Fruit fly (Drosophila melanogaster): ENCODE measurements around the gene CG10681.
A peak's percentile ranks its signal among the peaks of the same experiment; 100 is the strongest.

CG10681 gene

dm6 chr3L:12456916-12457662 lies 44.2 kb upstream of the CG10681 start (continued):
- peak; percentile 74 for TF ChIP-seq twi (tag; optimal IDR thresholded peaks at IDR 0.05)
- no peak for TF ChIP-seq Dfd (GFP tag; optimal IDR thresholded peaks at IDR 0.05)
- peak; percentile 82 for TF ChIP-seq CG17359 (tag; optimal IDR thresholded peaks at IDR 0.05)
- no peak for TF ChIP-seq mirr (GFP tag; optimal IDR thresholded peaks at IDR 0.05)
- no peak for TF ChIP-seq Lpt (GFP tag; optimal IDR thresholded peaks at IDR 0.05)
- TF ChIP-seq CG1647 (GFP tag; optimal IDR thresholded peaks at IDR 0.05) = no peak
- no peak for TF ChIP-seq HLH4C (GFP tag; IDR thresholded peaks at IDR 0.05; ENCODE audit: partially characterized antibody)
- TF ChIP-seq HLH54F (GFP tag; optimal IDR thresholded peaks at IDR 0.05) = no peak
- TF ChIP-seq CG1792 (GFP tag; optimal IDR thresholded peaks at IDR 0.05) = no peak
- TF ChIP-seq eve (GFP tag; optimal IDR thresholded peaks at IDR 0.05) = peak in 1 of 2 experiments; percentile 82
- no peak for TF ChIP-seq Drgx (GFP tag; IDR thresholded peaks at IDR 0.05)
- peak; percentile 21 for TF ChIP-seq disco-r (GFP tag; optimal IDR thresholded peaks at IDR 0.05)
- TF ChIP-seq HLHmδ (GFP tag; optimal IDR thresholded peaks at IDR 0.05) = no peak
- peak; percentile 73 for TF ChIP-seq dysf (GFP tag; IDR thresholded peaks at IDR 0.05)
- peak; percentile 52 to 69 for TF ChIP-seq dpn (GFP tag; optimal IDR thresholded peaks at IDR 0.05)
- no peak for TF ChIP-seq CG8089 (GFP tag; optimal IDR thresholded peaks at IDR 0.05)
- TF ChIP-seq CG13296 (GFP tag; optimal IDR thresholded peaks at IDR 0.05) = peak; percentile 49
- no peak for TF ChIP-seq CG31365 (tag; optimal IDR thresholded peaks at IDR 0.05)
- TF ChIP-seq MESR4 (GFP tag; optimal IDR thresholded peaks at IDR 0.05) = no peak
- peak; percentile 25 for TF ChIP-seq CG10274 (GFP tag; optimal IDR thresholded peaks at IDR 0.05)
- peak; percentile 39 for TF ChIP-seq Mes4 (GFP tag; optimal IDR thresholded peaks at IDR 0.05)
- TF ChIP-seq CG10959 (GFP tag; IDR thresholded peaks at IDR 0.05) = peak; percentile 55; the same call in 1 of the 2 replicates
- no peak for TF ChIP-seq ro (GFP tag; IDR thresholded peaks at IDR 0.05)
- no peak for TF ChIP-seq Poxn (GFP tag; IDR thresholded peaks at IDR 0.05)
- TF ChIP-seq trem (tag; optimal IDR thresholded peaks at IDR 0.05) = peak; percentile 85
- TF ChIP-seq wdn (GFP tag; IDR thresholded peaks at IDR 0.05) = no peak
- peak in 1 of 2 experiments; percentile 17 for TF ChIP-seq crp (GFP tag; optimal IDR thresholded peaks at IDR 0.05)
- TF ChIP-seq CG6654 (GFP tag; optimal IDR thresholded peaks at IDR 0.05) = peak; percentile 26
- TF ChIP-seq CG4404 (GFP tag; IDR thresholded peaks at IDR 0.05) = peak; percentile 64
- peak; percentile 76 for TF ChIP-seq CG15269 (tag; optimal IDR thresholded peaks at IDR 0.05)
- no peak for TF ChIP-seq CG14860 (GFP tag; IDR thresholded peaks at IDR 0.05; ENCODE audit: partially characterized antibody)
- TF ChIP-seq Sox102F (GFP tag; optimal IDR thresholded peaks at IDR 0.05) = peak; percentile 90
- TF ChIP-seq ara (GFP tag; IDR thresholded peaks at IDR 0.05) = peak; percentile 59; the same call in 1 of the 2 replicates
- TF ChIP-seq CG4820 (GFP tag; optimal IDR thresholded peaks at IDR 0.05) = peak; percentile 86
- TF ChIP-seq CG18764 (GFP tag; optimal IDR thresholded peaks at IDR 0.05) = peak; percentile 70
- TF ChIP-seq D19A (tag; optimal IDR thresholded peaks at IDR 0.05) = peak; percentile 88
- no peak for TF ChIP-seq TFAM (GFP tag; optimal IDR thresholded peaks at IDR 0.05)
- TF ChIP-seq lab (GFP tag; optimal IDR thresholded peaks at IDR 0.05) = peak; percentile 48
- TF ChIP-seq CG14441 (GFP tag; IDR thresholded peaks at IDR 0.05) = peak; percentile 40; the same call in 1 of the 2 replicates
- peak; percentile 71 for TF ChIP-seq Meics (GFP tag; optimal IDR thresholded peaks at IDR 0.05)
- peak; percentile 77 for TF ChIP-seq CG1602 (GFP tag; optimal IDR thresholded peaks at IDR 0.05)
- TF ChIP-seq zen2 (GFP tag; IDR thresholded peaks at IDR 0.05; ENCODE audit: partially characterized antibody) = no peak
- TF ChIP-seq CG9437 (GFP tag; optimal IDR thresholded peaks at IDR 0.05) = peak; percentile 79
- no peak for TF ChIP-seq sc (optimal IDR thresholded peaks at IDR 0.05)
- peak; percentile 87 for TF ChIP-seq sc (GFP tag; optimal IDR thresholded peaks at IDR 0.05)
- peak; percentile 76 for TF ChIP-seq Abd-B (GFP tag; optimal IDR thresholded peaks at IDR 0.05)
- peak; percentile 97 for TF ChIP-seq sens (GFP tag)
- no peak for TF ChIP-seq usp (GFP tag; optimal IDR thresholded peaks at IDR 0.05)
- no peak for TF ChIP-seq zfh2 (GFP tag; optimal IDR thresholded peaks at IDR 0.05)
